Worm (Caenorhabditis elegans) whole organism, L4 larva: Measurements from ENCODE around the gene gpb-1.
A peak's percentile ranks its signal among the peaks of the same experiment; 100 is the strongest.

Experiments used
- daf-12 ChIP-seq: fragments of 150-350 bp; optimal IDR thresholded peaks from 2 replicates; lab custom pipeline; 2014; ENCODE audit warnings: missing biosample characterization, missing genetic modification reagents, missing genetic modification characterization
- hlh-30 ChIP-seq: sonication (generic microtip); optimal IDR thresholded peaks from 2 replicates; lab custom pipeline; 2017; ENCODE audit warnings: antibody characterized with exemption, mild to moderate bottlenecking, missing genetic modification characterization, missing compliant biosample characterization; ENCODE audit not compliant: insufficient read depth
- lin-13 ChIP-seq: fragments of 150-350 bp; optimal IDR thresholded peaks from 2 replicates; lab custom pipeline; 2014; ENCODE audit warnings: missing biosample characterization, missing genetic modification reagents, missing genetic modification characterization
- pha-4 ChIP-seq, 2 experiments: fragments of 150-350 bp in 1 of 2; fragments of 200-800 bp in 1 of 2; sonication (Bioruptor generic) in 1 of 2; IDR thresholded peaks in 1 of 2; optimal IDR thresholded peaks in 1 of 2; 2 replicates each; pipeline versions ENCODE4 v1.3.6 to Lab custom; 2014 to 2022; ENCODE audit warnings: missing genetic modification characterization in 2 of 2, missing genetic modification reagents in 2 of 2, missing biosample characterization in 1 of 2, missing compliant biosample characterization in 1 of 2
- zag-1 ChIP-seq: fragments of 150-350 bp; optimal IDR thresholded peaks from 2 replicates; lab custom pipeline; 2014; ENCODE audit warnings: missing biosample characterization, missing genetic modification characterization
- ztf-11 ChIP-seq: fragments of 150-350 bp; optimal IDR thresholded peaks from 2 replicates; lab custom pipeline; 2014; ENCODE audit warnings: missing biosample characterization, missing genetic modification characterization

DNA sequence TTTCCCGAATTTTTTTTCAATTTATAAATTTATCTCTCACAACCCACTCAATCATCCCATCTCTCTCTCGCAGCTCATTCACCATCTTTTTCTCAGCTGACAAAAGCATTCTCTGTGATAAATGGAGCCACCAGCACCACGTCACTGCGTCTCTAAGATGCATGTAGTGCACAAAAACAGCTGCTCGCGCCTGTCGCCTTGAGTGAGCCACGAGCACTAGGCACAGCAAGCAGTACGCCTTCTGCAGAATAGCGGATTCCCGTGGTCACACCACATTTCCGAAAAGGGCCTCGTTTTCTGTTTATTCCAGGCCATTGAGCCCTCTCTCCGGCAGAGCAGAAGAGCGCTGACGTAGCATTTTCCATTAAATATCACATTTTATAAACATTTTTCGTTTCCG, 34.8 kb downstream of the gpb-1 start, which contains the start of gene F13D12.10:
- TF ChIP-seq daf-12 (no peak), ztf-11 (tag; lab: Kevin White, UChicago) (no peak), hlh-30 (tag; lab: Kevin White, UChicago) (peak; percentile 62), lin-13 (GFP tag; lab: Kevin White, UChicago) (no peak), zag-1 (tag; lab: Kevin White, UChicago) (no peak), pha-4 (GFP tag; IDR thresholded peaks at IDR 0.05; lab: Robert Waterston, UW) (no peak), pha-4 (tag; optimal IDR thresholded peaks at IDR 0.05; lab: Kevin White, UChicago) (no peak)
